Fruit fly (Drosophila melanogaster): ENCODE results near the gene CycT.

CycT gene

DNA sequence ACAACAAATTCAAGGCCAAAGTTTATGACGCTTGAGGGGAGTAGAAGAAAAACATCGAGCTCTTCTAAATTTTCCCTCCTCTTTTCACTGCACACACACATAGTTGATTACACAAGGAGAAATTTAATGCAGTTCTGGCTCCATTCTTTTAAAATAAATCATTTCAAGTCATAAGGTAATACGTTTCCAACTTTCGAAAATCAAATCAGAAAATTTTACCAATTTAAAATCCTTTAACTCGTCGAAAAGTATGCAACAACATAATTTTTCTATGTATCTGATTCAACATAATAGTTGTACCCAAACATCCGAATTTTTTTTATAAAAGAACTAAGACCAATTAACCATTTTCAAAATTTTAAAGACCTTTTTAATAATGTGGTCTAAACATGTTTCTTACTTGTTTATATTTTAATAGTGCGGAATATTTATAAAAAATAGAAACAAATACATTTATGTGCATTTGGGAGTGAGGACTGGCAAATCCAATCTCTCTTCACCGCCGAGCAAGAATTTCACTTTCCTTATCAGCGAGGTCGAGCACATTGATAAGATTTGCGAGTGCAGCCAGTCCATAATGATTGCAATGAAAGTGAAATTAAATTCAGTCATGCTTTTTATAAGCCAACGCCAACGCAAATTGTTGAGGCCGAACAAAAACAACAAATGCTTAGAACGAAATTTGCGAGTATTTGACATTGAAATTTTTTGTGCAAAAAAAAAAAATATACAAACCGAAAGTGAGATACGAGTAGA lies 51.4 kb downstream of the CycT start (continued):
- TF ChIP-seq CG4318 (GFP tag; optimal IDR thresholded peaks at IDR 0.05) (no peak), fkh (GFP tag; optimal IDR thresholded peaks at IDR 0.05) (no peak), fd59A (GFP tag; optimal IDR thresholded peaks at IDR 0.05) (no peak), spab (GFP tag; optimal IDR thresholded peaks at IDR 0.05) (peak; percentile 24), Eip75B (GFP tag; optimal IDR thresholded peaks at IDR 0.05) (peak; percentile 41), Met (GFP tag; optimal IDR thresholded peaks at IDR 0.05) (peak; percentile 65), CG7368 (GFP tag; optimal IDR thresholded peaks at IDR 0.05) (no peak), CG8632 (GFP tag; optimal IDR thresholded peaks at IDR 0.05) (peak; percentile 56), CG6808 (GFP tag; optimal IDR thresholded peaks at IDR 0.05) (peak; percentile 11), dsx (GFP tag; optimal IDR thresholded peaks at IDR 0.05; ENCODE audit: poor library complexity, severe bottlenecking) (peak; percentile 22), Gug (GFP tag; IDR thresholded peaks at IDR 0.05) (no peak), vri (GFP tag; optimal IDR thresholded peaks at IDR 0.05) (peak; percentile 14), CG31627 (GFP tag; optimal IDR thresholded peaks at IDR 0.05) (peak; percentile 32), CG10669 (GFP tag; optimal IDR thresholded peaks at IDR 0.05) (peak; percentile 45), CG6163 (GFP tag; IDR thresholded peaks at IDR 0.05) (no peak), Blimp-1 (GFP tag; optimal IDR thresholded peaks at IDR 0.05) (no peak), CG1621 (tag; optimal IDR thresholded peaks at IDR 0.05) (no peak), CG15336 (GFP tag; IDR thresholded peaks at IDR 0.05) (no peak), Hr39 (GFP tag; optimal IDR thresholded peaks at IDR 0.05) (peak; percentile 45), CG8319 (GFP tag; optimal IDR thresholded peaks at IDR 0.05) (peak; percentile 41), eg (GFP tag; IDR thresholded peaks at IDR 0.05) (0 out of 3 replicates have a peak, but pooled peaks have one; percentile 24), OdsH (GFP tag; optimal IDR thresholded peaks at IDR 0.05) (peak; percentile 48), Eip93F (GFP tag; optimal IDR thresholded peaks at IDR 0.05) (peak; percentile 68), Sox102F (GFP tag; optimal IDR thresholded peaks at IDR 0.05) (peak; percentile 58), CG6792 (GFP tag; optimal IDR thresholded peaks at IDR 0.05) (peak; percentile 40), Sox15 (GFP tag; optimal IDR thresholded peaks at IDR 0.05) (no peak), CG34406 (GFP tag; optimal IDR thresholded peaks at IDR 0.05) (peak; percentile 57), CG11762 (GFP tag; optimal IDR thresholded peaks at IDR 0.05; ENCODE audit: insufficient read depth) (no peak), CG9139 (GFP tag; optimal IDR thresholded peaks at IDR 0.05) (no peak), CG3919 (GFP tag; optimal IDR thresholded peaks at IDR 0.05) (peak; percentile 55), acj6 (GFP tag; optimal IDR thresholded peaks at IDR 0.05) (peak; percentile 63), Hr38 (GFP tag; optimal IDR thresholded peaks at IDR 0.05) (no peak), CG8119 (GFP tag; IDR thresholded peaks at IDR 0.05) (peak; percentile 25; the same call in 1 of the 3 replicates), salr (GFP tag; optimal IDR thresholded peaks at IDR 0.05) (peak in 1 of 2 experiments; percentile 12), fd85E (GFP tag; optimal IDR thresholded peaks at IDR 0.05) (no peak)

DNA sequence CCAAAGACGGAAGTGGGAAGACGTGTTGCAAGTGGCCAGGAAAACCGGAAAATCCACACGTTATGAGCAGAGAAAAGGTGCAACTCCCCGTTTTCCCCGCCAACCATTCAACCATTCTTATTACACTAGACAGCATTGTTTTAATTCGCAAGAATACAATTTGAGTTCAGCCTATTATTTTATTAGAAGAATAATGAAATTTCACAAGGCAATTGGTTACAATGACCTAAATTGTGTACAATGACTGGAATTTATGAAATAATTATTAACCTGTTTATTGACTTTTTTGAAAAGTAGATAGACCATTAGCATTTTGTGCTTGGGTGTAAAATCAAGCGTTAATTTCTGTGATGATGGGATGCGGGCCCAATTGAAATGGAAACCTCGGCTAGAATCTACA lies 53.0 kb downstream of the CycT start:
- TF ChIP-seq pdm3 (GFP tag; optimal IDR thresholded peaks at IDR 0.05) (peak; percentile 36), CG10669 (GFP tag; optimal IDR thresholded peaks at IDR 0.05) (no peak), ss (GFP tag; optimal IDR thresholded peaks at IDR 0.05) (no peak), CG8119 (GFP tag; IDR thresholded peaks at IDR 0.05) (peak; percentile 58; the same call in 2 of the 3 replicates), Ets21C (GFP tag; optimal IDR thresholded peaks at IDR 0.05) (no peak), CG16779 (tag; optimal IDR thresholded peaks at IDR 0.05) (no peak), CG10631 (GFP tag; optimal IDR thresholded peaks at IDR 0.05) (peak; percentile 62), Sox102F (GFP tag; optimal IDR thresholded peaks at IDR 0.05) (no peak), net (GFP tag; optimal IDR thresholded peaks at IDR 0.05) (no peak), CG6163 (GFP tag; IDR thresholded peaks at IDR 0.05) (peak; percentile 58; the same call in 2 of the 3 replicates), Sox14 (GFP tag; optimal IDR thresholded peaks at IDR 0.05) (peak; percentile 40), Eip93F (GFP tag; optimal IDR thresholded peaks at IDR 0.05) (no peak), CG1621 (tag; optimal IDR thresholded peaks at IDR 0.05) (no peak), fd85E (GFP tag; optimal IDR thresholded peaks at IDR 0.05) (no peak), Hr4 (GFP tag; optimal IDR thresholded peaks at IDR 0.05) (peak; percentile 16), CG32006 (GFP tag; optimal IDR thresholded peaks at IDR 0.05) (peak; percentile 29), eg (GFP tag; IDR thresholded peaks at IDR 0.05) (peak; percentile 58), OdsH (GFP tag; optimal IDR thresholded peaks at IDR 0.05) (peak; percentile 11), achi (GFP tag; optimal IDR thresholded peaks at IDR 0.05) (peak; percentile 29), CG4318 (GFP tag; optimal IDR thresholded peaks at IDR 0.05) (no peak), Smox (GFP tag; optimal IDR thresholded peaks at IDR 0.05) (no peak), CG6854 (GFP tag; optimal IDR thresholded peaks at IDR 0.05) (no peak), Eip75B (GFP tag; optimal IDR thresholded peaks at IDR 0.05) (peak; percentile 38), CG15336 (GFP tag; IDR thresholded peaks at IDR 0.05) (peak; percentile 61), CG6276 (GFP tag; optimal IDR thresholded peaks at IDR 0.05) (peak; percentile 13), Eip78C (GFP tag) (peak; percentile 71)
